Worm (Caenorhabditis elegans) whole organism, L4 larva: ENCODE data around the gene nud-1.

Experiments
- D1046.2 ChIP-seq: fragments of 200-800 bp; sonication (Bioruptor generic); IDR thresholded peaks from 2 replicates; pipeline ENCODE4 v1.3.6; 2022; ENCODE audit warnings: missing genetic modification characterization, missing compliant biosample characterization
- F49E8.2 ChIP-seq: sonication (generic microtip); optimal IDR thresholded peaks from 2 replicates; lab custom pipeline; 2016; ENCODE audit warnings: missing compliant biosample characterization, mild to moderate bottlenecking, missing genetic modification characterization, borderline replicate concordance
- R02D3.7 ChIP-seq: fragments of 150-350 bp; sonication (generic microtip); optimal IDR thresholded peaks from 3 replicates; lab custom pipeline; 2014; ENCODE audit warnings: missing biosample characterization, missing genetic modification characterization
- T20F7.1 ChIP-seq: fragments of 200-800 bp; sonication (Bioruptor generic); optimal IDR thresholded peaks from 2 replicates; lab custom pipeline; 2018; ENCODE audit warnings: mild to moderate bottlenecking, missing genetic modification characterization, missing compliant biosample characterization
- Y105C5A.15 ChIP-seq: fragments of 200-800 bp; sonication (Bioruptor generic); IDR thresholded peaks from 2 replicates; pipeline ENCODE4 v1.3.6; 2022; ENCODE audit warnings: missing genetic modification characterization, missing compliant biosample characterization
- aha-1 ChIP-seq: fragments of 150-350 bp; peaks from one replicate; lab custom pipeline; 2014; ENCODE audit warnings: missing biosample characterization, missing genetic modification characterization
- arid-1 ChIP-seq: fragments of 200-800 bp; sonication (Bioruptor generic); conservative IDR thresholded peaks from 2 replicates; pipeline ENCODE4 v1.3.6; 2022; ENCODE audit warnings: missing genetic modification reagents, missing genetic modification characterization, missing compliant biosample characterization
- ceh-20 ChIP-seq: fragments of 200-800 bp; sonication (Bioruptor generic); IDR thresholded peaks from 2 replicates; pipeline ENCODE4 v1.3.6; 2022; ENCODE audit warnings: missing genetic modification reagents, missing genetic modification characterization, missing compliant biosample characterization
- ceh-44 ChIP-seq: fragments of 200-800 bp; sonication (Bioruptor generic); IDR thresholded peaks from 2 replicates; pipeline ENCODE4 v1.3.6; 2022; ENCODE audit warnings: missing genetic modification reagents, missing genetic modification characterization, missing compliant biosample characterization
- ces-1 ChIP-seq: fragments of 150-350 bp; sonication (generic microtip); optimal IDR thresholded peaks from 4 replicates; lab custom pipeline; 2014; ENCODE audit warnings: missing biosample characterization, missing genetic modification reagents, missing genetic modification characterization
- cey-2 ChIP-seq: sonication (generic microtip); optimal IDR thresholded peaks from 3 replicates; lab custom pipeline; 2017; ENCODE audit warnings: missing genetic modification characterization, mild to moderate bottlenecking, missing compliant biosample characterization, antibody characterized with exemption, borderline replicate concordance; ENCODE audit not compliant: insufficient read depth
- gei-8 ChIP-seq: fragments of 200-800 bp; sonication (Bioruptor generic); optimal IDR thresholded peaks from 2 replicates; lab custom pipeline; 2018; ENCODE audit warnings: mild to moderate bottlenecking, missing genetic modification characterization, missing compliant biosample characterization
- jun-1 ChIP-seq: fragments of 150-350 bp; optimal IDR thresholded peaks from 2 replicates; lab custom pipeline; 2014; ENCODE audit warnings: missing biosample characterization, missing genetic modification reagents, missing genetic modification characterization
- lim-7 ChIP-seq: fragments of 200-800 bp; sonication (Bioruptor generic); IDR thresholded peaks from 2 replicates; pipeline ENCODE4 v1.3.6; 2022; ENCODE audit warnings: missing genetic modification characterization, missing compliant biosample characterization
- lin-1 ChIP-seq: fragments of 200-800 bp; sonication (Bioruptor generic); IDR thresholded peaks from 2 replicates; pipeline ENCODE4 v1.3.6; 2022; ENCODE audit warnings: missing genetic modification reagents, missing genetic modification characterization, missing compliant biosample characterization
- lin-29 ChIP-seq: fragments of 200-800 bp; sonication (Bioruptor generic); IDR thresholded peaks from 2 replicates; pipeline ENCODE4 v1.3.6; 2022; ENCODE audit warnings: missing genetic modification reagents, missing genetic modification characterization, missing compliant biosample characterization
- lsy-2 ChIP-seq, 2 experiments: fragments of 150-350 bp in 1 of 2; sonication (generic microtip) in 1 of 2; optimal IDR thresholded peaks; 2 replicates each; lab custom pipeline; 2014 to 2017; ENCODE audit warnings: missing biosample characterization in 2 of 2, missing genetic modification characterization in 2 of 2
- madf-9 ChIP-seq: fragments of 200-800 bp; sonication (Bioruptor generic); conservative IDR thresholded peaks from 2 replicates; pipeline ENCODE4 v1.3.6; 2022; ENCODE audit warnings: missing genetic modification reagents, missing genetic modification characterization, missing compliant biosample characterization
- mdt-29 ChIP-seq: fragments of 200-800 bp; sonication (Bioruptor generic); IDR thresholded peaks from 2 replicates; pipeline ENCODE4 v1.3.6; 2022; ENCODE audit warnings: missing genetic modification reagents, missing genetic modification characterization, missing compliant biosample characterization
- nhr-42 ChIP-seq: fragments of 200-800 bp; sonication (Bioruptor generic); IDR thresholded peaks from 2 replicates; pipeline ENCODE4 v1.3.6; 2022; ENCODE audit warnings: missing genetic modification characterization, missing compliant biosample characterization
- nhr-48 ChIP-seq: sonication (generic microtip); optimal IDR thresholded peaks from 2 replicates; lab custom pipeline; 2016; ENCODE audit warnings: mild to moderate bottlenecking, missing genetic modification characterization, missing compliant biosample characterization
- nhr-77 ChIP-seq: fragments of 150-350 bp; optimal IDR thresholded peaks from 2 replicates; lab custom pipeline; 2014; ENCODE audit warnings: missing biosample characterization, missing genetic modification characterization
- pha-4 ChIP-seq, 2 experiments: fragments of 150-350 bp in 1 of 2; fragments of 200-800 bp in 1 of 2; sonication (Bioruptor generic) in 1 of 2; IDR thresholded peaks in 1 of 2; optimal IDR thresholded peaks in 1 of 2; 2 replicates each; pipeline versions ENCODE4 v1.3.6 to Lab custom; 2014 to 2022; ENCODE audit warnings: missing genetic modification characterization in 2 of 2, missing genetic modification reagents in 2 of 2, missing biosample characterization in 1 of 2, missing compliant biosample characterization in 1 of 2
- php-3 ChIP-seq: fragments of 200-800 bp; sonication (Bioruptor generic); IDR thresholded peaks from 2 replicates; pipeline ENCODE4 v1.3.6; 2022; ENCODE audit warnings: missing genetic modification reagents, missing genetic modification characterization, missing compliant biosample characterization
- saeg-2 ChIP-seq: fragments of 200-800 bp; sonication (Bioruptor generic); IDR thresholded peaks from 2 replicates; pipeline ENCODE4 v1.3.6; 2022; ENCODE audit warnings: missing genetic modification reagents, missing genetic modification characterization, missing compliant biosample characterization
- snpc-1.2 ChIP-seq: fragments of 200-800 bp; sonication (Bioruptor generic); IDR thresholded peaks from 2 replicates; pipeline ENCODE4 v1.3.6; 2022; ENCODE audit warnings: missing genetic modification reagents, missing genetic modification characterization, missing compliant biosample characterization
- spr-1 ChIP-seq: sonication (generic microtip); optimal IDR thresholded peaks from 2 replicates; lab custom pipeline; 2016; ENCODE audit warnings: mild to moderate bottlenecking, missing genetic modification characterization, missing compliant biosample characterization
- unc-62 ChIP-seq, 3 experiments: fragments of 150-350 bp in 1 of 3; sonication (generic microtip); optimal IDR thresholded peaks in 2 of 3; peaks in 1 of 3; 1 replicate in 1 of 3; 2 replicates in 2 of 3; lab custom pipeline; 2014 to 2017; ENCODE audit warnings: missing biosample characterization in 3 of 3, missing genetic modification characterization in 3 of 3, missing genetic modification reagents in 3 of 3, missing genotype in 1 of 3
- zag-1 ChIP-seq: fragments of 150-350 bp; optimal IDR thresholded peaks from 2 replicates; lab custom pipeline; 2014; ENCODE audit warnings: missing biosample characterization, missing genetic modification characterization
- zfp-2 ChIP-seq: sonication (generic microtip); optimal IDR thresholded peaks from 2 replicates; lab custom pipeline; 2016; ENCODE audit warnings: mild to moderate bottlenecking, missing genetic modification characterization, missing compliant biosample characterization
- ztf-7 ChIP-seq: fragments of 150-350 bp; optimal IDR thresholded peaks from 2 replicates; lab custom pipeline; 2014; ENCODE audit warnings: missing biosample characterization, missing genetic modification characterization

The nud-1 gene

ce11 chrIII:13315071-13315470, 26.3 kb upstream of the nud-1 start, which contains the start of gene dph-7:
Gene dph-7 (plus strand): TSS chrIII:13315123.
- TF ChIP-seq unc-62 (GFP tag; optimal IDR thresholded peaks at IDR 0.05 in 1 of 2; lab: Kevin White, UChicago) (peak in 1 of 2 experiments; percentile 91), unc-62 (tag; optimal IDR thresholded peaks at IDR 0.05; lab: Kevin White, UChicago) (no peak), jun-1 (tag; lab: Kevin White, UChicago) (no peak)

- TF ChIP-seq cey-2 (tag; lab: Kevin White, UChicago) = no peak
- no peak for TF ChIP-seq ces-1 (GFP tag; lab: Kevin White, UChicago)
- no peak for TF ChIP-seq R02D3.7 (tag; lab: Kevin White, UChicago)
- 0 out of 2 replicates have a peak, but pooled peaks have one; percentile 9 for TF ChIP-seq D1046.2 (GFP tag; lab: Robert Waterston, UW)
Observed at ce11 chrIII:13316935-13317334, 24.4 kb upstream of the nud-1 start.

- TF ChIP-seq aha-1 (tag; lab: Kevin White, UChicago) = peak; percentile 95
- TF ChIP-seq zag-1 (tag; lab: Kevin White, UChicago) = no peak
- TF ChIP-seq pha-4 (GFP tag; IDR thresholded peaks at IDR 0.05; lab: Robert Waterston, UW) = no peak
- no peak for TF ChIP-seq pha-4 (tag; optimal IDR thresholded peaks at IDR 0.05; lab: Kevin White, UChicago)
- no peak for TF ChIP-seq T20F7.1 (GFP tag; lab: Kevin White, UChicago)
- TF ChIP-seq php-3 (GFP tag; lab: Robert Waterston, UW) = no peak
- TF ChIP-seq nhr-48 = no peak
Observed at ce11 chrIII:13317383-13317911, 23.9 kb upstream of the nud-1 start.

- TF ChIP-seq F49E8.2 (tag; lab: Kevin White, UChicago) = no peak
- TF ChIP-seq madf-9 = no peak
- TF ChIP-seq nhr-77 (tag; lab: Kevin White, UChicago) = no peak
- TF ChIP-seq saeg-2 (GFP tag; lab: Robert Waterston, UW) = no peak
Observed at ce11 chrIII:13322578-13322977, 18.7 kb upstream of the nud-1 start, which contains the start of gene F53A2.11. Gene F53A2.11 (minus strand): TSS chrIII:13322678.

- TF ChIP-seq lim-7 (GFP tag; lab: Robert Waterston, UW) (no peak), ztf-7 (tag; lab: Kevin White, UChicago) (no peak), nhr-42 (no peak), Y105C5A.15 (GFP tag; lab: Robert Waterston, UW) (no peak), snpc-1.2 (GFP tag; lab: Robert Waterston, UW) (no peak), lin-29 (GFP tag; lab: Robert Waterston, UW) (no peak), spr-1 (tag; lab: Kevin White, UChicago) (no peak), ceh-20 (GFP tag; lab: Robert Waterston, UW) (no peak), ceh-44 (no peak), lsy-2 (tag; optimal IDR thresholded peaks at IDR 0.05; lab: Kevin White, UChicago) (no peak), arid-1 (GFP tag; lab: Robert Waterston, UW) (no peak), mdt-29 (GFP tag; lab: Robert Waterston, UW) (no peak), lin-1 (GFP tag; lab: Robert Waterston, UW) (no peak), gei-8 (no peak), zfp-2 (tag; lab: Kevin White, UChicago) (no peak), D1046.2 (GFP tag; lab: Robert Waterston, UW) (no peak), aha-1 (tag; lab: Kevin White, UChicago) (no peak), php-3 (GFP tag; lab: Robert Waterston, UW) (no peak)
- TF ChIP-seq, all 104 proteins: peak for 0
Observed at ce11 chrIII:13324739-13325138, 16.6 kb upstream of the nud-1 start, which contains the start of gene F53A2.1. Gene F53A2.1 (minus strand): TSS chrIII:13324839.
